Fruit fly (Drosophila melanogaster) whole organism: Measurements from ENCODE around the gene Vm26Aa.

Source experiments
- CG8478 ChIP-seq: fragments of >200 bp; optimal IDR thresholded peaks from 2 replicates; lab custom pipeline; 2018; ENCODE audit warnings: inconsistent platforms
- Dll ChIP-seq: fragments of >200 bp; optimal IDR thresholded peaks from 2 replicates; lab custom pipeline; 2017
- EcR ChIP-seq, 2 experiments: fragments of >200 bp; optimal IDR thresholded peaks; 2 replicates each; lab custom pipeline; 2017; ENCODE audit warnings: missing biosample characterization in 2 of 2, missing genetic modification characterization in 2 of 2, missing genetic modification reagents in 2 of 2
- pan ChIP-seq: fragments of >200 bp; optimal IDR thresholded peaks from 2 replicates; lab custom pipeline; 2017
- psq ChIP-seq: fragments of >200 bp; optimal IDR thresholded peaks from 2 replicates; lab custom pipeline; 2017
- usp ChIP-seq: fragments of >200 bp; optimal IDR thresholded peaks from 2 replicates; lab custom pipeline; 2017; ENCODE audit warnings: missing biosample characterization, missing genetic modification characterization, mixed read lengths

Gene Vm26Aa

dm6 chr2L:5959863-5960658 lies at the start of gene Vm26Aa:
TSS of gene Vm26Aa (minus strand) at chr2L:5960340.
- TF ChIP-seq psq (lab: Kevin White, UChicago) = no peak
- no peak for TF ChIP-seq pan
- TF ChIP-seq Dll (lab: Kevin White, UChicago) = no peak
- no peak for TF ChIP-seq usp (GFP tag; lab: Kevin White, UChicago)
- TF ChIP-seq CG8478 (lab: Kevin White, UChicago) = no peak
- TF ChIP-seq EcR (GFP tag; optimal IDR thresholded peaks at IDR 0.05; lab: Kevin White, UChicago) = no peak

DNA sequence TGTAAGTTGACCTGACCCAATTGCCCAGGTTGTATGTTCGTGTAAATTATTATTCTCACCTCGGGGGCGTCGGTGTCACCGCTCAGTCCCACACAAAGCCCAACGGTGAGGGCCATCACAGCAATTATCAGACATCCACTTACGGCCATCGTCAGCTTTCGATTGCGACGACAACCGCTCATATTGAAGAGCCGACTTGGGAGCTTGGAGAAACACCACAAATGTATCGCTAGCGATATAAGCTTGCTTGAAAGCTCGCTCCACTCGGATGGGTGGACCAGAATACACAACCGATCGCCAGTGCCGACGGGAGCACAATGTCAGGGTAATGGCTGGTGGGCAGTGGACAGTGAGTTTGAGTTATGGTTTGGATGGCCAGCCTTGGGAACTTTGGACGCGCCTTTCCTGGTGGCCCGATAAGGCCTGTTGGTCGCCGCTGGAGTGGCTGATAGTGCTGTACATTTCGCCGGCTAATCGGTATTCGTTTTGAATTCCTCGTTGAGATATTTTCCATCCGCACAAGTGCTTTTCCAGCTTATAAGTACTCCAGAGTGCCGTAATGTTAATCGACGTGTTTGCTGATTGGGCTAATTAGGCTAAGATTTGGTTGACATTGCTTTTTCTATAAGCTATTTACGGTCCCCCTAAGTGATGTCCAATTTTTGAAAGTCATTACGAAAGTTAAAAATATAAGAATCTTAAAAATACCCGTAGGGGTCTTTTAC lies 46.5 kb upstream of the Vm26Aa start, which contains the start of gene Gal:
Gal (minus strand) TSS at position 320 of the 725 bp plus-strand sequence.
- TF ChIP-seq EcR (GFP tag; optimal IDR thresholded peaks at IDR 0.05; lab: Kevin White, UChicago) (no peak), Dll (lab: Kevin White, UChicago) (no peak), usp (GFP tag; lab: Kevin White, UChicago) (no peak), pan (no peak), psq (lab: Kevin White, UChicago) (no peak), CG8478 (lab: Kevin White, UChicago) (no peak)

DNA sequence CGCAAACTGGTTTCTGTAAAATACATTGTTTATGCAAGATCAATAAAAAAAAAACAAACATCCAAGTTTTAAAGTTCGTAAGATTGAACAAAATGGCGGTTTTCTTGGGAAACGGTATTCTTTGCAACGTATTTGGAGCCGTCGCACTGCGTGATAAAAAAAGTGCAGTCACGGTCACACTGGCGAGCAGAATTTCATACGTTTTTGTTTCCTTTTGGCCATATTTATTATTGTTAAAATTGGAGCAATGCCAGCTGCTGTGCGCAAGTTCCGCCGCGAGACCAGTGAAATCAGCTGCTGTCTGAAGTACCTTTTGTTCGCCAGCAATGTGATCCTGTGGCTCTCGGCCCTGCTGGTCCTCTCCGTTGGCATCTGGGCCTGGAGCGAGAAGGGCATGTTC lies 39.9 kb upstream of the Vm26Aa start, which contains the start of gene Tsp26A:
Tsp26A (plus strand) TSS at position 164 of the 400 bp plus-strand sequence.
- TF ChIP-seq psq (lab: Kevin White, UChicago) (no peak), usp (GFP tag; lab: Kevin White, UChicago) (no peak), Dll (lab: Kevin White, UChicago) (no peak), CG8478 (lab: Kevin White, UChicago) (no peak), EcR (GFP tag; optimal IDR thresholded peaks at IDR 0.05; lab: Kevin White, UChicago) (no peak), pan (no peak)

dm6 chr2L:5999247-5999646 lies 39.1 kb upstream of the Vm26Aa start, which contains the start of gene Kdm5:
TSS of gene Kdm5 (minus strand) at chr2L:5999501.
- no peak for TF ChIP-seq EcR (GFP tag; optimal IDR thresholded peaks at IDR 0.05; lab: Kevin White, UChicago)
- TF ChIP-seq Dll (lab: Kevin White, UChicago) = no peak
- TF ChIP-seq usp (GFP tag; lab: Kevin White, UChicago) = no peak
- TF ChIP-seq pan = no peak
- TF ChIP-seq psq (lab: Kevin White, UChicago) = no peak
- TF ChIP-seq CG8478 (lab: Kevin White, UChicago) = no peak

DNA sequence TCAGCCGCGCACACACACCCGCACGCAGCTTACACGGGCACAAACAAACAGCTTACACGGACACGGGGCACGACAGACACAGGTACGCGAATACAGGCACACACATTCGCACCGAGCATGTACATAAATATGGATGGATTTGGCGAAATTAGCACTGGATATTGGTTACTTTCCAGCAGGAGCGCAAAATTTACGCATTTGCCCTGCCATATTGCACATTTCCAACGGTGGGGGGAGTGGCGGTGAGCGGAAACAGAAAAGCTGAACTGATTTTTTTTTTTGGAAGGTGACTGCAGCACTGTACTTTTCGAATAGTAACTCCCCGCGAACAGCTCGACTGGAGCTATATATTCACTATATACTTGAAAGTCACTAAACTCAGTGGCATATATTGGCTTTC lies 38.2 kb upstream of the Vm26Aa start:
- TF ChIP-seq pan (no peak), EcR (GFP tag; optimal IDR thresholded peaks at IDR 0.05; lab: Kevin White, UChicago) (no peak), CG8478 (lab: Kevin White, UChicago) (no peak), usp (GFP tag; lab: Kevin White, UChicago) (no peak), psq (lab: Kevin White, UChicago) (no peak), Dll (lab: Kevin White, UChicago) (no peak)

- peak; percentile 62 for TF ChIP-seq Dll (lab: Kevin White, UChicago)
- TF ChIP-seq usp (GFP tag; lab: Kevin White, UChicago) = no peak
Measured at dm6 chr2L:5997609-5998229, 37.6 kb upstream of the Vm26Aa start.

DNA sequence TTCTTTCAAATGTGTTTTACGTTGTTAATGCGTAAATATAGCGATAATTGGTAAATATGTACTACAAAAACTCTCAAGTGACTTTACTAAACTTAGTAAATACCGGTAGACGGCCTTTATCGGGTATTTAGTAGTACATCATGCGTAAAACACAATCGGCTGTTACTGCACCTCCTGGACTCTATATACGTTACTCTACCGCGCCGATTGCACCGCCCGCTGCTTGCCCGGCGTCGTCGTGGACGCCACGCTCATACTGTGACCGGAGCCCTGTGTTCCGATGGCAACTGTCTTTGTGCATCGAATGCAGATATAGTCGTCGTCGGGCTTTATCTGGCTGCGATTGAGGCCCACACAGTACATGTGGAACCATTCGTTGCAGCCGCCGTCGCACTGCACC lies 30.3 kb upstream of the Vm26Aa start:
- TF ChIP-seq CG8478 (lab: Kevin White, UChicago) (no peak), psq (lab: Kevin White, UChicago) (no peak), usp (GFP tag; lab: Kevin White, UChicago) (no peak), pan (no peak), Dll (lab: Kevin White, UChicago) (no peak), EcR (GFP tag; optimal IDR thresholded peaks at IDR 0.05; lab: Kevin White, UChicago) (no peak)

DNA sequence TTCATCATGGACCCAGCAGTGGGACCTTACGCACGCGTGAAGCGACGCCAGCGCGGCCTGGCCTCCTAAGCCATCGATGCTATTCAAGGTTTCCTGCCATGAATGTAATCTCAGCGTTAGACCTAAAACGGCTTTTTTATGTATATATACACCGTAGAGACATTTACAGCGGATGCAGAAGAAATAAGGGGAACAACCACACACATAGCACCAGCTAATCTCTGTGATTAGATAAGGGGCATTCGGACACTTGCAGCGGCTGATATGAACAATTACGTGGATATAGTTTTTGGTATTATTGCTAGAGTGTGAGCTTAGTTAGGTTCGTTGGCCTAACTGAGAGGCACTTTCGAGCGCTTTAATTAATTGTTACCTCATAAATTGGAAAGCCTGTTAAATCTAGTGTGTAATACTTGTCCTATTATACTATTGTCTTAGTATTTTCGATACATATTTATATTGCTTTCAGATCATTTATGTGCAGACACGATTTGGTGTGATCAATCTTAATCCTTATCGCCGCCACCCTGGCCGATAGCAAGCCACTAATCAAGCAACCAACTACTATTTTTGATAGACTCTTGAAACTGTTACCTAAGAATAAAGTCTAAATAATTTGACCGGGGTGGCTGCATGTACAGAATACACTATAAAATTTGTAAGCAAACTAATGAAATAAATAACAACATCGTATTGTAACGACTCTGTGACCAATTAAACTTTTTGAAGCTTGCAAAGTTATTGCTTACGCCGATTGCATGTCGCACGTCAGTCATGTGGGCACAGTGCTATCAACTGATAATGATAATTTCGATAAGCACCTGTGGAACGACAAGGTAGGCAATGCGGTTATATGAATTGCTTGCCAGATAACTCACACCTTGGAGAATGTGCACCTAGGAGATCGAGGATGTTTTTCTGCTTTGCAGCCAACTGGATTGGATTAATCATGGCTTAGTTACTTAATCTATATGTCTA lies 28.3 kb upstream of the Vm26Aa start:
- TF ChIP-seq Dll (lab: Kevin White, UChicago) (no peak), usp (GFP tag; lab: Kevin White, UChicago) (no peak), CG8478 (lab: Kevin White, UChicago) (no peak), psq (lab: Kevin White, UChicago) (no peak), pan (no peak), EcR (GFP tag; optimal IDR thresholded peaks at IDR 0.05; lab: Kevin White, UChicago) (no peak)

- TF ChIP-seq psq (lab: Kevin White, UChicago) (no peak), Dll (lab: Kevin White, UChicago) (no peak), usp (GFP tag; lab: Kevin White, UChicago) (no peak), CG8478 (lab: Kevin White, UChicago) (no peak), pan (no peak), EcR (GFP tag; optimal IDR thresholded peaks at IDR 0.05; lab: Kevin White, UChicago) (no peak)
Measured at dm6 chr2L:5986940-5987339, 26.8 kb upstream of the Vm26Aa start.

DNA sequence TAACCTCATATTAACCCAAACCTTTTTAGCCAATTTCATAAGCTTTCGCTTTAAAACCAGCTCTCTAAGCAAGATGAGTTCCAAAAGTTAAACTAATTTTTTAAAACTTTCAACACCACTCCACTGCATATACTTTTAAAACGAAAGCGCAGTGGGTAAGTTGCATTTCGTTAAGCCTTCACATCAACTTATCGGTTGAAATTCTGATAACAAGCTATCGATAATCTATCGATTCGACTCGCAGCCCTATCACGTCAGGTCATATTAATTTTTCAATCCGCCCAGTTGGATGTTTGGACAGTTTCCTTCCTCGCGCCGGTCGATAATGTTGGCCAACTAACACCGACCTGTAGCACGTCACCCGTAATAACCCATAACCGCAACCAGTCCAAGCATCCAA lies 26.0 kb upstream of the Vm26Aa start, which contains the start of gene ifc:
ifc (plus strand) TSS at position 255 of the 400 bp plus-strand sequence.
- TF ChIP-seq CG8478 (lab: Kevin White, UChicago) (no peak), pan (no peak), EcR (GFP tag; optimal IDR thresholded peaks at IDR 0.05; lab: Kevin White, UChicago) (no peak), psq (lab: Kevin White, UChicago) (no peak), Dll (lab: Kevin White, UChicago) (no peak), usp (GFP tag; lab: Kevin White, UChicago) (no peak)
